Fruit fly (Drosophila melanogaster): Measurements from ENCODE around the gene Duba.
A peak's percentile ranks its signal among the peaks of the same experiment; 100 is the strongest.

The Duba gene

dm6 chr3L:11609153-11609809 is at the start of gene Duba:
Gene Duba, minus strand, starts transcription at chr3L:11609465.
- no peak for TF ChIP-seq noc (tag; optimal IDR thresholded peaks at IDR 0.05)

- TF ChIP-seq noc (tag; optimal IDR thresholded peaks at IDR 0.05) = no peak
These were observed 46.9 kb upstream of the Duba start for dm6 chr3L:11656189-11656588.

dm6 chr3L:11648410-11648809 is 39.1 kb upstream of the Duba start, which contains the start of the genes RIOK1 and Polr3H:
Gene RIOK1, minus strand, starts transcription at chr3L:11648474.
Gene Polr3H, plus strand, starts transcription at chr3L:11648756.
- TF ChIP-seq noc (tag; optimal IDR thresholded peaks at IDR 0.05) = no peak

dm6 chr3L:11645933-11646332 is 36.7 kb upstream of the Duba start, which contains the start of gene CG6071:
Gene CG6071, minus strand, starts transcription at chr3L:11646033.
- no peak for TF ChIP-seq noc (tag; optimal IDR thresholded peaks at IDR 0.05)

dm6 chr3L:11636829-11637228 is 27.6 kb upstream of the Duba start:
- no peak for TF ChIP-seq noc (tag; optimal IDR thresholded peaks at IDR 0.05)

- TF ChIP-seq noc (tag; optimal IDR thresholded peaks at IDR 0.05) = no peak
These were observed 25.3 kb upstream of the Duba start for dm6 chr3L:11634551-11634950.

- no peak for TF ChIP-seq noc (tag; optimal IDR thresholded peaks at IDR 0.05)
These were observed 21.8 kb upstream of the Duba start, which contains the start of gene CG32091 for dm6 chr3L:11631092-11631491. Gene CG32091, plus strand, starts transcription at chr3L:11631392.

- no peak for TF ChIP-seq noc (tag; optimal IDR thresholded peaks at IDR 0.05)
These were observed 21.4 kb upstream of the Duba start for dm6 chr3L:11630684-11631083.

dm6 chr3L:11627819-11628483 is 18.7 kb upstream of the Duba start, which contains the start of gene Apt1:
Gene Apt1, plus strand, starts transcription at chr3L:11628037.
- peak; percentile 0 for TF ChIP-seq noc (tag; optimal IDR thresholded peaks at IDR 0.05)

dm6 chr3L:11626229-11626826 is 17.1 kb upstream of the Duba start, which contains the start of gene PCID2:
Gene PCID2, plus strand, starts transcription at chr3L:11626441.
- TF ChIP-seq noc (tag; optimal IDR thresholded peaks at IDR 0.05) = no peak

- no peak for TF ChIP-seq noc (tag; optimal IDR thresholded peaks at IDR 0.05)
These were observed 16.4 kb upstream of the Duba start, which contains the start of gene CG6083 for dm6 chr3L:11625634-11626175. Gene CG6083, minus strand, starts transcription at chr3L:11626125.

dm6 chr3L:11624281-11624680 is 15.0 kb upstream of the Duba start, which contains the start of gene Akr1B:
Gene Akr1B, minus strand, starts transcription at chr3L:11624381.
- TF ChIP-seq noc (tag; optimal IDR thresholded peaks at IDR 0.05) = no peak

- peak; percentile 19 for TF ChIP-seq noc (tag; optimal IDR thresholded peaks at IDR 0.05)
These were observed 14.1 kb upstream of the Duba start for dm6 chr3L:11623245-11623883.

dm6 chr3L:11622750-11623149 is 13.5 kb upstream of the Duba start:
- no peak for TF ChIP-seq noc (tag; optimal IDR thresholded peaks at IDR 0.05)

dm6 chr3L:11620001-11620400 is 10.7 kb upstream of the Duba start, which contains the start of gene Muc68Ca:
Gene Muc68Ca, minus strand, starts transcription at chr3L:11620101.
- TF ChIP-seq noc (tag; optimal IDR thresholded peaks at IDR 0.05) = no peak

- TF ChIP-seq noc (tag; optimal IDR thresholded peaks at IDR 0.05) = no peak
These were observed 570 bp upstream of the Duba start, which contains the start of gene CG42832 for dm6 chr3L:11609835-11610234. Gene CG42832, plus strand, starts transcription at chr3L:11610135.
